Fruit fly (Drosophila melanogaster) whole organism, embryonic: ENCODE results near the gene caz.

ENCODE experiments used
- Atf6 ChIP-seq: fragments of 200-800 bp; sonication (Bioruptor generic); IDR thresholded peaks from 2 replicates; pipeline ENCODE4 v1.3.6; 2022; ENCODE audit warnings: missing biosample characterization, missing genetic modification characterization
- CG1024 ChIP-seq: fragments of 200-800 bp; sonication (Bioruptor generic); IDR thresholded peaks from 2 replicates; pipeline ENCODE4 v1.3.6; 2022; ENCODE audit warnings: missing biosample characterization, missing genetic modification characterization
- CG12942 ChIP-seq: fragments of 200-800 bp; sonication (Bioruptor generic); optimal IDR thresholded peaks from 3 replicates; lab custom pipeline; 2016; ENCODE audit warnings: missing biosample characterization, missing genetic modification characterization
- CG13296 ChIP-seq: fragments of 200-800 bp; sonication (Bioruptor generic); optimal IDR thresholded peaks from 3 replicates; lab custom pipeline; 2018; ENCODE audit warnings: missing biosample characterization, mild to moderate bottlenecking, missing genetic modification characterization
- CG14441 ChIP-seq: fragments of 200-800 bp; sonication (Bioruptor generic); IDR thresholded peaks from 2 replicates; pipeline ENCODE4 v1.3.6; 2022; ENCODE audit warnings: missing biosample characterization, missing genetic modification characterization
- CG17359 ChIP-seq: fragments of 200-800 bp; sonication (Bioruptor generic); optimal IDR thresholded peaks from 3 replicates; lab custom pipeline; 2018; ENCODE audit warnings: missing biosample characterization, mild to moderate bottlenecking, missing genetic modification characterization, moderate library complexity
- CG18476 ChIP-seq: fragments of 200-800 bp; sonication (Bioruptor generic); optimal IDR thresholded peaks from 2 replicates; lab custom pipeline; 2016; ENCODE audit warnings: missing biosample characterization, mild to moderate bottlenecking, missing genetic modification characterization
- CG30020 ChIP-seq: fragments of 200-800 bp; optimal IDR thresholded peaks from 2 replicates; lab custom pipeline; 2019; ENCODE audit warnings: missing biosample characterization, mild to moderate bottlenecking, missing genetic modification characterization, moderate library complexity
- CG30403 ChIP-seq: fragments of 200-800 bp; sonication (Bioruptor generic); optimal IDR thresholded peaks from 3 replicates; lab custom pipeline; 2016; ENCODE audit warnings: missing biosample characterization, missing genetic modification characterization
- CG7372 ChIP-seq: fragments of 200-800 bp; sonication (Bioruptor generic); IDR thresholded peaks from 2 replicates; pipeline ENCODE4 v1.3.6; 2022; ENCODE audit warnings: missing biosample characterization, missing genetic modification characterization
- D19A ChIP-seq: fragments of 200-800 bp; optimal IDR thresholded peaks from 3 replicates; lab custom pipeline; 2019; ENCODE audit warnings: missing biosample characterization, mild to moderate bottlenecking, missing genetic modification characterization, moderate library complexity
- Dip2 ChIP-seq: fragments of 200-800 bp; sonication (Bioruptor generic); IDR thresholded peaks from 2 replicates; pipeline ENCODE4 v1.3.6; 2022; ENCODE audit warnings: missing biosample characterization, missing genetic modification characterization
- Fer1 ChIP-seq: fragments of 200-800 bp; sonication (Bioruptor generic); optimal IDR thresholded peaks from 2 replicates; lab custom pipeline; 2017; ENCODE audit warnings: missing biosample characterization, mild to moderate bottlenecking, missing genetic modification characterization
- Fer2 ChIP-seq: fragments of 200-800 bp; sonication (Bioruptor generic); optimal IDR thresholded peaks from 2 replicates; lab custom pipeline; 2018; ENCODE audit warnings: missing biosample characterization, mild to moderate bottlenecking, missing genetic modification characterization, moderate library complexity
- HLH54F ChIP-seq: fragments of 200-800 bp; sonication (Bioruptor generic); optimal IDR thresholded peaks from 3 replicates; lab custom pipeline; 2016; ENCODE audit warnings: missing biosample characterization, missing genetic modification characterization
- Hr51 ChIP-seq, 2 experiments: fragments of 200-800 bp; sonication (Bioruptor generic); optimal IDR thresholded peaks; 2 replicates in 1 of 2; 3 replicates in 1 of 2; lab custom pipeline; 2016 to 2018; ENCODE audit warnings: missing biosample characterization in 2 of 2, missing genetic modification characterization in 2 of 2, mild to moderate bottlenecking in 1 of 2, moderate library complexity in 1 of 2
- Hsf ChIP-seq: fragments of 200-800 bp; sonication (Bioruptor generic); optimal IDR thresholded peaks from 3 replicates; lab custom pipeline; 2016; ENCODE audit warnings: missing biosample characterization, missing genetic modification characterization
- MBD-R2 ChIP-seq: fragments of 200-800 bp; sonication (Bioruptor generic); IDR thresholded peaks from 2 replicates; pipeline ENCODE4 v1.3.6; 2022; ENCODE audit warnings: missing biosample characterization, missing genetic modification characterization
- MESR4 ChIP-seq: fragments of 200-800 bp; sonication (Bioruptor generic); optimal IDR thresholded peaks from 2 replicates; lab custom pipeline; 2018; ENCODE audit warnings: missing biosample characterization, mild to moderate bottlenecking, missing genetic modification characterization, moderate library complexity
- Med ChIP-seq: fragments of 200-800 bp; sonication (Bioruptor generic); peaks from one replicate; lab custom pipeline; 2016; ENCODE audit warnings: missing biosample characterization, missing genetic modification characterization, mild to moderate bottlenecking, inconsistent platforms, moderate library complexity
- Meics ChIP-seq: fragments of 200-800 bp; sonication (Bioruptor generic); optimal IDR thresholded peaks from 2 replicates; lab custom pipeline; 2017; ENCODE audit warnings: missing biosample characterization, mild to moderate bottlenecking, missing genetic modification characterization
- Mrtf ChIP-seq: fragments of 200-800 bp; sonication (Bioruptor generic); IDR thresholded peaks from 3 replicates; pipeline ENCODE4 v1.3.6; 2022; ENCODE audit warnings: missing biosample characterization, missing genetic modification characterization
- Rfx ChIP-seq: fragments of 200-800 bp; sonication (Bioruptor generic); IDR thresholded peaks from 2 replicates; pipeline ENCODE4 v1.3.6; 2022; ENCODE audit warnings: missing biosample characterization, missing genetic modification characterization
- Scr ChIP-seq: fragments of 200-800 bp; sonication (Bioruptor generic); IDR thresholded peaks from 2 replicates; pipeline ENCODE4 v1.3.6; 2022; ENCODE audit warnings: missing biosample characterization, missing genetic modification characterization; ENCODE audit not compliant: partially characterized antibody
- Sin3A ChIP-seq: fragments of >200 bp; optimal IDR thresholded peaks from 2 replicates; lab custom pipeline; 2018
- Stat92E ChIP-seq, 3 experiments: fragments of >200 bp in 2 of 3; fragments of 200-800 bp in 1 of 3; sonication (Bioruptor generic) in 1 of 3; optimal IDR thresholded peaks; 2 replicates each; lab custom pipeline; 2017 to 2019; ENCODE audit warnings: missing biosample characterization in 3 of 3, missing genetic modification characterization in 3 of 3, mild to moderate bottlenecking in 1 of 3, moderate library complexity in 1 of 3
- aop ChIP-seq: fragments of 200-800 bp; sonication (Bioruptor generic); IDR thresholded peaks from 2 replicates; pipeline ENCODE4 v1.3.6; 2022; ENCODE audit warnings: missing biosample characterization, missing genetic modification characterization
- ash1 ChIP-seq: fragments of 200-800 bp; sonication (Bioruptor generic); optimal IDR thresholded peaks from 2 replicates; lab custom pipeline; 2018; ENCODE audit warnings: missing biosample characterization, mild to moderate bottlenecking, missing genetic modification characterization
- bcd ChIP-seq: fragments of 200-800 bp; sonication (Bioruptor generic); optimal IDR thresholded peaks from 2 replicates; lab custom pipeline; 2017; ENCODE audit warnings: missing biosample characterization, mild to moderate bottlenecking, missing genetic modification characterization
- chm ChIP-seq: fragments of 200-800 bp; sonication (Bioruptor generic); IDR thresholded peaks from 2 replicates; pipeline ENCODE4 v1.3.6; 2022; ENCODE audit warnings: missing biosample characterization, missing genetic modification characterization
- chn ChIP-seq: fragments of 200-800 bp; sonication (Bioruptor generic); optimal IDR thresholded peaks from 2 replicates; lab custom pipeline; 2016; ENCODE audit warnings: missing biosample characterization, missing genetic modification characterization
- croc ChIP-seq: fragments of 200-800 bp; sonication (Bioruptor generic); conservative IDR thresholded peaks from 3 replicates; pipeline ENCODE4 v1.3.6; 2022; ENCODE audit warnings: missing biosample characterization, missing genetic modification characterization
- dati ChIP-seq: fragments of 200-800 bp; sonication (Bioruptor generic); IDR thresholded peaks from 2 replicates; pipeline ENCODE4 v1.3.6; 2022; ENCODE audit warnings: missing biosample characterization, missing genetic modification characterization
- dm ChIP-seq: fragments of 200-800 bp; sonication (Bioruptor generic); optimal IDR thresholded peaks from 3 replicates; lab custom pipeline; 2016; ENCODE audit warnings: missing biosample characterization, missing genetic modification characterization
- ems ChIP-seq: fragments of 200-800 bp; sonication (Bioruptor generic); optimal IDR thresholded peaks from 3 replicates; lab custom pipeline; 2016; ENCODE audit warnings: missing biosample characterization, missing genetic modification characterization
- fd3F ChIP-seq: fragments of 200-800 bp; sonication (Bioruptor generic); optimal IDR thresholded peaks from 2 replicates; lab custom pipeline; 2018; ENCODE audit warnings: missing biosample characterization, mild to moderate bottlenecking, missing genetic modification characterization, moderate library complexity
- fd96Cb ChIP-seq: fragments of 200-800 bp; sonication (Bioruptor generic); optimal IDR thresholded peaks from 2 replicates; lab custom pipeline; 2018; ENCODE audit warnings: missing biosample characterization, mild to moderate bottlenecking, missing genetic modification characterization, moderate library complexity
- gt ChIP-seq: fragments of 200-800 bp; sonication (Bioruptor generic); IDR thresholded peaks from 2 replicates; pipeline ENCODE4 v1.3.6; 2022; ENCODE audit warnings: missing biosample characterization, missing genetic modification characterization
- hb ChIP-seq: fragments of 200-800 bp; sonication (Bioruptor generic); IDR thresholded peaks from 3 replicates; pipeline ENCODE4 v1.3.6; 2022; ENCODE audit warnings: missing biosample characterization, missing genetic modification characterization; ENCODE audit not compliant: partially characterized antibody
- klu ChIP-seq: fragments of 200-800 bp; sonication (Bioruptor generic); IDR thresholded peaks from 2 replicates; pipeline ENCODE4 v1.3.6; 2022; ENCODE audit warnings: missing biosample characterization, missing genetic modification characterization
- lbe ChIP-seq: fragments of 200-800 bp; sonication (Bioruptor generic); optimal IDR thresholded peaks from 2 replicates; lab custom pipeline; 2016; ENCODE audit warnings: missing biosample characterization, mild to moderate bottlenecking, missing genetic modification characterization
- mld ChIP-seq: fragments of 200-800 bp; sonication (Bioruptor generic); IDR thresholded peaks from 3 replicates; pipeline ENCODE4 v1.3.6; 2022; ENCODE audit warnings: missing biosample characterization, missing genetic modification characterization; ENCODE audit not compliant: partially characterized antibody
- nom ChIP-seq: fragments of 200-800 bp; sonication (Bioruptor generic); optimal IDR thresholded peaks from 2 replicates; lab custom pipeline; 2017; ENCODE audit warnings: missing biosample characterization, missing genetic modification characterization, mild to moderate bottlenecking, moderate library complexity, missing genetic modification reagents
- sd ChIP-seq: fragments of 200-800 bp; sonication (Bioruptor generic); optimal IDR thresholded peaks from 3 replicates; lab custom pipeline; 2018; ENCODE audit warnings: missing biosample characterization, mild to moderate bottlenecking, missing genetic modification characterization, moderate library complexity
- seq ChIP-seq: fragments of 200-800 bp; sonication (Bioruptor generic); IDR thresholded peaks from 2 replicates; pipeline ENCODE4 v1.3.6; 2022; ENCODE audit warnings: missing biosample characterization, missing genetic modification characterization
- shn ChIP-seq: fragments of 200-800 bp; sonication (Bioruptor generic); optimal IDR thresholded peaks from 3 replicates; lab custom pipeline; 2016; ENCODE audit warnings: missing biosample characterization, missing genetic modification characterization
- slou ChIP-seq: fragments of 200-800 bp; sonication (Bioruptor generic); optimal IDR thresholded peaks from 3 replicates; lab custom pipeline; 2016; ENCODE audit warnings: missing biosample characterization, missing genetic modification characterization
- sna ChIP-seq: fragments of 200-800 bp; sonication (Bioruptor generic); IDR thresholded peaks from 2 replicates; pipeline ENCODE4 v1.3.6; 2022; ENCODE audit warnings: missing biosample characterization, missing genetic modification characterization; ENCODE audit not compliant: partially characterized antibody
- tx ChIP-seq: fragments of 200-800 bp; sonication (Bioruptor generic); optimal IDR thresholded peaks from 2 replicates; lab custom pipeline; 2016; ENCODE audit warnings: missing biosample characterization, missing genetic modification characterization

caz gene

DNA sequence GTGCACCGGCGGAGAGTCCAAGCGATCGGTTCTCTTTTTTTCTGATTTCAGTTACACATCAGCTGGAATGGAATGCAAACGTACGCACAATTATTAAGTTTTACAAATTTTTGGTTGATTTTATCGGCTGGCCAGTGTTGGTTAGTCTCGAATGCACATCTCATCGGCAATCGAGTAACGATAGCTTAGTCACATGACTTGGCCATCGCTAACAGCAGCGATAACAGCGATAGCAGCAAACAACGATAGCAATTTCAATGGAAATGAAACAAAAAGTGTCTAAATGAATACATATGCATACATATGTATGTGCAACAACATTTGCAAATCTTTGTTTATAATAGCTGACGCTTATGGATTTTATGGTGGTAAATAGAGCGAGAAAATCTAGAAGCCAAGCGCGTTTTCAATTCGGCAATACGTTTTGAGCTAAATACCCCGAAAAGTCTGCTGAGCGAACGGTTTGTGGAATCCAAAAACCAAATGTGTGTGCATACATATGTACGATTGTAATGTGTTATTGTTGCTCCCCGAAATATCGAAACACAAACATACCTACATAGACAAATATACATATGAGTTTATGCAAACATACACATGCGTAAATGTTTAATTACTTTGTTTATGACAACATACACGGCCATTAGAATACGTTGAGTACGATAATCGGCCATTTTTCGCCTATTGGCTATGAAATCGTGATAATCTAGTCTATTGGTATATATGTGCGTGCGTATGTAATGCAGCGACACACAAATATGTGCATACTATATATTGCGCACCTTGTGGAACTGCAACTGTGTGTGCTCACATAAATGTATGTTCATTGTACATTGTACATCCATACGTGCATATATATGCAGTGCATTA is 8.0 kb downstream of the caz start, which contains the start of gene CG3632 (continued):
- TF ChIP-seq CG30403 (GFP tag; lab: Kevin White, UChicago) = peak; percentile 48
- TF ChIP-seq Meics = no peak
- TF ChIP-seq tx (GFP tag; lab: Kevin White, UChicago) = peak; percentile 3
- TF ChIP-seq croc (GFP tag; lab: Robert Waterston, UW) = no peak
- TF ChIP-seq ems (GFP tag; lab: Kevin White, UChicago) = peak; percentile 31
- peak; percentile 49; the same call in 1 of the 2 replicates for TF ChIP-seq CG7372
- TF ChIP-seq mld = peak; percentile 73; the same call in 2 of the 3 replicates
- TF ChIP-seq CG30020 (tag; lab: Kevin White, UChicago) = peak; percentile 90
- no peak for TF ChIP-seq Fer1
- TF ChIP-seq CG17359 (tag; lab: Kevin White, UChicago) = no peak
- no peak for TF ChIP-seq fd96Cb (tag; lab: Kevin White, UChicago)
- TF ChIP-seq Hsf (GFP tag; lab: Kevin White, UChicago) = peak; percentile 45
- no peak for TF ChIP-seq aop (GFP tag; lab: Robert Waterston, UW)
- TF ChIP-seq seq (GFP tag; lab: Robert Waterston, UW) = no peak
- no peak for TF ChIP-seq ash1
- peak; percentile 85 for TF ChIP-seq hb (GFP tag; lab: Robert Waterston, UW)
- peak; percentile 79 for TF ChIP-seq Rfx
- TF ChIP-seq CG18476 (GFP tag; lab: Kevin White, UChicago) = no peak
- no peak for TF ChIP-seq fd3F (GFP tag; lab: Kevin White, UChicago)
- peak; percentile 6 for TF ChIP-seq CG12942
- TF ChIP-seq shn (GFP tag; lab: Kevin White, UChicago) = peak; percentile 1
- peak; percentile 83 for TF ChIP-seq MBD-R2
- no peak for TF ChIP-seq slou (GFP tag; lab: Kevin White, UChicago)
- no peak for TF ChIP-seq bcd (GFP tag; lab: Kevin White, UChicago)
- no peak for TF ChIP-seq gt (GFP tag; lab: Robert Waterston, UW)
- TF ChIP-seq HLH54F (GFP tag; lab: Kevin White, UChicago) = peak; percentile 66
- TF ChIP-seq MESR4 (GFP tag; lab: Kevin White, UChicago) = peak; percentile 63
- TF ChIP-seq chm (GFP tag; lab: Robert Waterston, UW) = no peak
- no peak for TF ChIP-seq Mrtf (GFP tag; lab: Robert Waterston, UW)
- peak; percentile 95 for TF ChIP-seq Med (GFP tag; lab: Kevin White, UChicago)
- no peak for TF ChIP-seq klu (GFP tag; lab: Robert Waterston, UW)
- TF ChIP-seq dati (GFP tag; lab: Robert Waterston, UW) = no peak
- TF ChIP-seq CG13296 (GFP tag; lab: Kevin White, UChicago) = peak; percentile 7
- peak; percentile 64 for TF ChIP-seq sd (tag; lab: Kevin White, UChicago)
- peak; percentile 60 for TF ChIP-seq lbe (GFP tag; lab: Kevin White, UChicago)
- TF ChIP-seq chn = peak; percentile 60
- no peak for TF ChIP-seq Dip2 (GFP tag; lab: Robert Waterston, UW)
- TF ChIP-seq dm (GFP tag; lab: Kevin White, UChicago) = peak; percentile 23
- TF ChIP-seq CG14441 (GFP tag; lab: Robert Waterston, UW) = peak; percentile 61
- peak in 1 of 3 experiments; percentile 86 for TF ChIP-seq Stat92E (GFP tag; optimal IDR thresholded peaks at IDR 0.05; lab: Kevin White, UChicago)
- peak in 1 of 2 experiments; percentile 24 for TF ChIP-seq Hr51 (GFP tag; optimal IDR thresholded peaks at IDR 0.05; lab: Kevin White, UChicago)
- TF ChIP-seq Scr (GFP tag; lab: Robert Waterston, UW) = peak; percentile 76
- TF ChIP-seq Sin3A (lab: Kevin White, UChicago) = peak; percentile 54
- no peak for TF ChIP-seq CG1024 (GFP tag; lab: Robert Waterston, UW)
- no peak for TF ChIP-seq nom (GFP tag; lab: Kevin White, UChicago)
- no peak; the same call in 1 of the 2 replicates for TF ChIP-seq Atf6 (GFP tag; lab: Robert Waterston, UW)
- no peak for TF ChIP-seq D19A (tag; lab: Kevin White, UChicago)
- TF ChIP-seq sna = peak; percentile 56; the same call in 1 of the 2 replicates
- TF ChIP-seq Fer2 = no peak
